Worm (Caenorhabditis elegans) whole organism, L4 larva: ENCODE data around the gene C34F11.1.

Source experiments
- T20F7.1 ChIP-seq: fragments of 200-800 bp; sonication (Bioruptor generic); optimal IDR thresholded peaks from 2 replicates; lab custom pipeline; 2018; ENCODE audit warnings: mild to moderate bottlenecking, missing genetic modification characterization, missing compliant biosample characterization
- Y75B8A.6 ChIP-seq: fragments of 200-800 bp; sonication (Bioruptor generic); IDR thresholded peaks from 2 replicates; pipeline ENCODE4 v1.3.6; 2022; ENCODE audit warnings: missing genetic modification reagents, missing genetic modification characterization, missing compliant biosample characterization
- ZK546.5 ChIP-seq, 2 experiments: sonication (generic microtip); optimal IDR thresholded peaks; 2 replicates each; lab custom pipeline; 2017; ENCODE audit warnings: missing biosample characterization in 2 of 2, missing genetic modification characterization in 2 of 2
- aha-1 ChIP-seq: fragments of 150-350 bp; peaks from one replicate; lab custom pipeline; 2014; ENCODE audit warnings: missing biosample characterization, missing genetic modification characterization
- arid-1 ChIP-seq: fragments of 200-800 bp; sonication (Bioruptor generic); conservative IDR thresholded peaks from 2 replicates; pipeline ENCODE4 v1.3.6; 2022; ENCODE audit warnings: missing genetic modification reagents, missing genetic modification characterization, missing compliant biosample characterization
- attf-4 ChIP-seq: sonication (generic microtip); optimal IDR thresholded peaks from 3 replicates; lab custom pipeline; 2017; ENCODE audit warnings: missing biosample characterization, missing genetic modification characterization
- ceh-28 ChIP-seq: fragments of 150-350 bp; optimal IDR thresholded peaks from 2 replicates; lab custom pipeline; 2014; ENCODE audit warnings: missing biosample characterization, missing genetic modification reagents, missing genetic modification characterization
- ceh-32 ChIP-seq: sonication (generic microtip); optimal IDR thresholded peaks from 2 replicates; lab custom pipeline; 2016; ENCODE audit warnings: mild to moderate bottlenecking, missing genetic modification characterization, missing compliant biosample characterization; ENCODE audit not compliant: poor library complexity
- ces-1 ChIP-seq: fragments of 150-350 bp; sonication (generic microtip); optimal IDR thresholded peaks from 4 replicates; lab custom pipeline; 2014; ENCODE audit warnings: missing biosample characterization, missing genetic modification reagents, missing genetic modification characterization
- ctbp-1 ChIP-seq: fragments of 200-800 bp; sonication (Bioruptor generic); IDR thresholded peaks from 2 replicates; pipeline ENCODE4 v1.3.6; 2022; ENCODE audit warnings: missing genetic modification reagents, missing genetic modification characterization, missing compliant biosample characterization
- daf-16 ChIP-seq, 3 experiments: sonication (generic microtip); optimal IDR thresholded peaks; 2 replicates each; lab custom pipeline; 2016 to 2017; ENCODE audit warnings: missing genetic modification characterization in 3 of 3, missing genetic modification reagents in 3 of 3, mild to moderate bottlenecking in 2 of 3, missing compliant biosample characterization in 2 of 3, missing biosample characterization in 1 of 3, moderate library complexity in 1 of 3
- dmd-6 ChIP-seq: fragments of 200-800 bp; sonication (Bioruptor generic); IDR thresholded peaks from 2 replicates; pipeline ENCODE4 v1.3.6; 2022; ENCODE audit warnings: missing genetic modification reagents, missing genetic modification characterization, missing compliant biosample characterization
- dmd-8 ChIP-seq: fragments of 200-800 bp; sonication (Bioruptor generic); IDR thresholded peaks from 2 replicates; pipeline ENCODE4 v1.3.6; 2022; ENCODE audit warnings: missing genetic modification characterization, missing compliant biosample characterization
- dpl-1 ChIP-seq: fragments of 150-350 bp; optimal IDR thresholded peaks from 2 replicates; lab custom pipeline; 2014; ENCODE audit warnings: missing biosample characterization, missing genetic modification reagents, missing genetic modification characterization
- duxl-1 ChIP-seq: sonication (generic microtip); optimal IDR thresholded peaks from 2 replicates; lab custom pipeline; 2016; ENCODE audit warnings: mild to moderate bottlenecking, missing genetic modification characterization, moderate library complexity, missing compliant biosample characterization; ENCODE audit not compliant: poor library complexity
- dve-1 ChIP-seq: sonication (generic microtip); optimal IDR thresholded peaks from 2 replicates; lab custom pipeline; 2017; ENCODE audit warnings: antibody characterized with exemption, mild to moderate bottlenecking, missing genetic modification characterization, missing compliant biosample characterization; ENCODE audit not compliant: insufficient read depth
- egl-43 ChIP-seq: fragments of 200-800 bp; sonication (Bioruptor generic); IDR thresholded peaks from 2 replicates; pipeline ENCODE4 v1.3.6; 2022; ENCODE audit warnings: missing genetic modification reagents, missing genetic modification characterization, missing compliant biosample characterization
- hlh-11 ChIP-seq: fragments of 200-800 bp; sonication (Bioruptor generic); optimal IDR thresholded peaks from 2 replicates; lab custom pipeline; 2018; ENCODE audit warnings: mild to moderate bottlenecking, missing genetic modification characterization, missing compliant biosample characterization
- hmg-1.1 ChIP-seq: fragments of 200-800 bp; sonication (Bioruptor generic); IDR thresholded peaks from 2 replicates; pipeline ENCODE4 v1.3.6; 2022; ENCODE audit warnings: missing genetic modification reagents, missing genetic modification characterization, missing compliant biosample characterization
- lsy-2 ChIP-seq, 2 experiments: fragments of 150-350 bp in 1 of 2; sonication (generic microtip) in 1 of 2; optimal IDR thresholded peaks; 2 replicates each; lab custom pipeline; 2014 to 2017; ENCODE audit warnings: missing biosample characterization in 2 of 2, missing genetic modification characterization in 2 of 2
- madf-9 ChIP-seq: fragments of 200-800 bp; sonication (Bioruptor generic); conservative IDR thresholded peaks from 2 replicates; pipeline ENCODE4 v1.3.6; 2022; ENCODE audit warnings: missing genetic modification reagents, missing genetic modification characterization, missing compliant biosample characterization
- mdl-1 ChIP-seq, 2 experiments: fragments of 150-350 bp in 1 of 2; sonication (generic microtip) in 1 of 2; optimal IDR thresholded peaks; 2 replicates each; lab custom pipeline; 2014 to 2017; ENCODE audit warnings: missing biosample characterization in 2 of 2, missing genetic modification characterization in 2 of 2
- mep-1 ChIP-seq: fragments of 150-350 bp; sonication (generic microtip); optimal IDR thresholded peaks from 3 replicates; lab custom pipeline; 2014; ENCODE audit warnings: missing biosample characterization, missing genetic modification characterization
- mes-2 ChIP-seq: sonication (generic microtip); optimal IDR thresholded peaks from 2 replicates; lab custom pipeline; 2016; ENCODE audit warnings: missing genotype, mild to moderate bottlenecking, missing genetic modification characterization, missing compliant biosample characterization; ENCODE audit not compliant: poor library complexity, severe bottlenecking
- mxl-2 ChIP-seq: fragments of 200-800 bp; sonication (Bioruptor generic); conservative IDR thresholded peaks from 2 replicates; pipeline ENCODE4 v1.3.6; 2022; ENCODE audit warnings: missing genetic modification reagents, missing genetic modification characterization, missing compliant biosample characterization
- mxl-3 ChIP-seq: fragments of 200-800 bp; sonication (Bioruptor generic); optimal IDR thresholded peaks from 2 replicates; lab custom pipeline; 2018; ENCODE audit warnings: mild to moderate bottlenecking, missing genetic modification characterization, missing compliant biosample characterization
- nhr-11 ChIP-seq: fragments of 150-350 bp; optimal IDR thresholded peaks from 2 replicates; lab custom pipeline; 2014; ENCODE audit warnings: missing biosample characterization, missing genetic modification characterization
- nhr-28 ChIP-seq: fragments of 150-350 bp; optimal IDR thresholded peaks from 2 replicates; lab custom pipeline; 2014; ENCODE audit warnings: missing biosample characterization, missing genetic modification characterization
- pha-4 ChIP-seq, 2 experiments: fragments of 150-350 bp in 1 of 2; fragments of 200-800 bp in 1 of 2; sonication (Bioruptor generic) in 1 of 2; IDR thresholded peaks in 1 of 2; optimal IDR thresholded peaks in 1 of 2; 2 replicates each; pipeline versions ENCODE4 v1.3.6 to Lab custom; 2014 to 2022; ENCODE audit warnings: missing genetic modification characterization in 2 of 2, missing genetic modification reagents in 2 of 2, missing biosample characterization in 1 of 2, missing compliant biosample characterization in 1 of 2
- php-3 ChIP-seq: fragments of 200-800 bp; sonication (Bioruptor generic); IDR thresholded peaks from 2 replicates; pipeline ENCODE4 v1.3.6; 2022; ENCODE audit warnings: missing genetic modification reagents, missing genetic modification characterization, missing compliant biosample characterization
- rbr-2 ChIP-seq: sonication (generic microtip); optimal IDR thresholded peaks from 2 replicates; lab custom pipeline; 2016; ENCODE audit warnings: missing genotype, missing genetic modification characterization, missing compliant biosample characterization
- unc-130 ChIP-seq: sonication (generic microtip); optimal IDR thresholded peaks from 2 replicates; lab custom pipeline; 2016; ENCODE audit warnings: missing genetic modification reagents, missing genetic modification characterization, missing compliant biosample characterization
- unc-62 ChIP-seq, 3 experiments: fragments of 150-350 bp in 1 of 3; sonication (generic microtip); optimal IDR thresholded peaks in 2 of 3; peaks in 1 of 3; 1 replicate in 1 of 3; 2 replicates in 2 of 3; lab custom pipeline; 2014 to 2017; ENCODE audit warnings: missing biosample characterization in 3 of 3, missing genetic modification characterization in 3 of 3, missing genetic modification reagents in 3 of 3, missing genotype in 1 of 3
- zfp-3 ChIP-seq: fragments of 200-800 bp; sonication (Bioruptor generic); conservative IDR thresholded peaks from 2 replicates; pipeline ENCODE4 v1.3.6; 2022; ENCODE audit warnings: missing genetic modification reagents, missing genetic modification characterization, missing compliant biosample characterization

The C34F11.1 gene

DNA sequence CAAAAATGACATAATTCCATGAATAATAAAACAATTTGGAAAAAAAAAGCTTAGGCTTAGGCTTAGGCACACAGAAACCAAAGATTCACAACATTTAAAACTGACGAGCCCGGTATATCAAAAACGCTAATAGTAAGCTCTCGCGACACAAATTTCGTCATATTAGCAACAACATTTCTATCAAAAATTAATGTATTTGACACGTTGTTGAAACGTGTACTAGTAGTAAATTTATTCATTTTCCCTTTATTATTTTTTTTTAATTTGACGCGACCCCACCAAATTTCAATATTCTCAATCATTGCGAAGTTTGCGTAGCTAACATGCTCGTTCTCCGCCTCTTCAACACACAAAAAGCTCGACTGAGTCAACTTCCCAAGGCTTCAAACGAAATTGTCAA is 805 bp upstream of the C34F11.1 start, which contains the start of gene C34F11.2:
Gene C34F11.2 (plus strand): TSS at position 301 of the 400 bp plus-strand sequence.
- TF ChIP-seq php-3 (GFP tag; lab: Robert Waterston, UW) (no peak), dpl-1 (no peak), pha-4 (GFP tag; IDR thresholded peaks at IDR 0.05; lab: Robert Waterston, UW) (no peak), pha-4 (tag; optimal IDR thresholded peaks at IDR 0.05; lab: Kevin White, UChicago) (no peak), zfp-3 (GFP tag; lab: Robert Waterston, UW) (no peak), aha-1 (tag; lab: Kevin White, UChicago) (peak; percentile 90)
- TF ChIP-seq, all 104 proteins: peak for 1

DNA sequence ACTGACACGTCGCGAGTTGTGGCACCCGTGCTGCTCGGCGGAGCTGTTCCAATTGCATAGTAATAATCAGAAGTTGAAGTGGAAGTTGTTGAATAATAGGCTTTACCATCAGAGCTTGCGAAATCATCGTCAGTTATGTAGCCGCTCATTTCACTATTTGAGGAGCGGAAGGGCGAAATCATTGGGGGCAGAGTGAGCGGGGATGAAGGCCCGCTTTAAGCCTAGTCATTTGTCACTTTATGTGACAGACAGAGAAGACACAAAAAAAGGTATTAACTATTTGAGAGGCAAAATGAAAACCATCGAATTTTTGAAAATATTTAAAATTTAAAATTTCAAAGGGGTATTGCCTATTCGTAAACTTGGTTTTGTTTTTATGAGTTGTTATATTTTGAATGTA is 5.6 kb downstream of the C34F11.1 start:
- TF ChIP-seq mxl-2 (no peak), aha-1 (tag; lab: Kevin White, UChicago) (peak; percentile 39)
- TF ChIP-seq, all 104 proteins: peak for 1

DNA sequence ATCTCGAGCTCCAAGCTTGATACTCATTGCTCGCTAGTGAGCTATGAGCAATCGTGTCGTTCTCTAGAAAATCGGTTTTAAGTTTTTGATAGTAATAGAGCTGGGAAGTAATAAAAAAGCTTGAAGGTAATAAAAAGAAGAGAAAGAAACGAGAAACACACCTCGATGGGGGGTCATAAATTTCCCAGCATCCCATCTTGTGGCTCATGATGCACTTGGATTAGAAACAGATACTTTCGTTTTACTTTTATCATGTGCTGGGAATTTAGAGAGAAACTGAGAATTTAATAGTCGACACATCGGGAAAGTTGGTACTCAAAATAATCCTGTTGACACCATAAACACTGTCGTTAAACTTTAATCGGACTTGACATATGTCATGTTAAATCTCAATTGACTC is 7.9 kb downstream of the C34F11.1 start:
- TF ChIP-seq ctbp-1 (GFP tag; lab: Robert Waterston, UW) (no peak), unc-62 (GFP tag; optimal IDR thresholded peaks at IDR 0.05 in 1 of 2; lab: Kevin White, UChicago) (peak in 1 of 2 experiments; percentile 58), unc-62 (tag; optimal IDR thresholded peaks at IDR 0.05; lab: Kevin White, UChicago) (no peak), arid-1 (GFP tag; lab: Robert Waterston, UW) (no peak), nhr-11 (no peak)
- TF ChIP-seq, all 104 proteins: peak for 1

DNA sequence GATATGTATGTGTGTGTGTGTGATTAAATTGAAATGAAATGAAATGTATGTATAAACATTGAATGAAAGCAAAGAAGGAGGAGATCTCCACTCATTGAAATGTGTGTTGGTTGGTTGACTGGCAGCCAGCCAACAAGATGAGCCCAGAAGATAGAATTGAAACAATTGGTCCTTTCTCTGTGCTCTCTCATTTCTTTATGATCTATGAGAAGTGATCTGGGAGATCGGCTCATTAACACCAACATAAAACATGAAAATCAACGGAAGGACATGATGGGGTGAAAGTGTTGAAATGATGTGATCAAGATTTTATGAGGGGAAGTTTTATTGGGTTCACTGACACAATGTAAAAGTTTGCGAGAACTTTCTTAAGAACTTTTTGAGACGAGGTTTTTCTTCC is 10.1 kb downstream of the C34F11.1 start:
- TF ChIP-seq attf-4 (tag; lab: Kevin White, UChicago) (no peak), nhr-11 (peak; percentile 9), ZK546.5 (tag; optimal IDR thresholded peaks at IDR 0.05; lab: Kevin White, UChicago) (no peak), aha-1 (tag; lab: Kevin White, UChicago) (peak; percentile 46), unc-130 (GFP tag; lab: Kevin White, UChicago) (no peak)

DNA sequence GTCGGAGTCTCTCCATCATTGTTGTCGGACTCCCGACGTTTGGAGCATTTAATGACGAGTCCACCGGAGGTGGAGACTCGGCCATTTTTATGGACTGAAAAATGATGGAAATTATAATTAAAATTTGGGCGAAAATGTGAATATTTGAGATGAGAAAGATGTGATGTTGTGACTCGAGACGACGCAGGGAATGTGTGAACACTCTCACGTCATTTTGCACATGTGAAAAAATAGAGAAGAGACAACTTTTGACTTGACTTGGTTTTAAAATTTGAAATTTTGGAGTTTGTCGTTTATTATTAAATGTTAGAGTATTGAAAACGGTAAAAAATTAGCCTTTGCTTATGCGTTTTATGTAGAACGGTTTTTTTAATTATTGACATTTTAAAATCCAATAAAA is 12.5 kb downstream of the C34F11.1 start, which contains the start of gene dsh-1:
Gene dsh-1 (minus strand): TSS at position 101 of the 400 bp plus-strand sequence.
- no peak for TF ChIP-seq duxl-1
- TF ChIP-seq, all 104 proteins: peak for 0

DNA sequence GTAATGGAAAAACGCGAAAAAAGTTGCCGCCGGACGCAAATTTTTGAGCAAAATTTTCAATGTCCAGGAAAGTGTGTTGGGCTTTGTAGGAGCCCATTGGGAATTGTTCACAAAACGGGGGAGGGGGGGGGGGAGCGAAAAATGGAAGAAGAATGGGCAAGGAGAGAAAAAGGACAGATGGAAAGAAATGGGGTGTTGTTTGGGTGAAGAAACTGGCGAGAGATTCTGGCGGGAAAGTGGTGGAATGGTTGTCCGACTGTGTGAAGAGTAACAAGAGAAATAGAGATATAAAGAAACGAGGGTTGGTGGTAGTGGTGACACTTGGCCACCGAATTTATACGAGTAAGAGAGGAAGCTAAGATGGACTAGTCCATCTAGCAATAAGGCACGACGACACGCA is 13.5 kb downstream of the C34F11.1 start:
- TF ChIP-seq ceh-32 (no peak), Y75B8A.6 (GFP tag; lab: Robert Waterston, UW) (no peak), mxl-3 (no peak), madf-9 (GFP tag; lab: Robert Waterston, UW) (no peak), aha-1 (tag; lab: Kevin White, UChicago) (no peak), hlh-11 (tag; lab: Kevin White, UChicago) (no peak)

DNA sequence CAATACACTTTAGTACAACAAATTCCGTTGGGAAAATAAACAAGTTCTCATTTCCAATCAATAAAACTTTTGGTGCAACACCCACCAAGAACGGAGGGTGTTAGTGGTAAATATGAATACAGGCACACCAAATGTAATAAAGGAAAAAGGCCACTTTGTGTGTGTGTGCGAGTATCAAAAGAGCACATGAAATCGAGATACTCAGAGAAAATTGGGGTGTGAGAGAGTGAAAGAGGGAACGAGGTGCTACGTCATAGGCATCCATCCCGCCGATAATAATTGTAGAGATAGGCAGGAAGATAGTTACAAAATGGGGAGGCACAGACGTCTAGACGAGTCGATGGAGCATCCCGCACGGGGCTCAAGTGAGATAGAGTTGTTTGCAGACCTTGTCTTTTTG is 15.0 kb downstream of the C34F11.1 start:
- TF ChIP-seq daf-16 (GFP tag; optimal IDR thresholded peaks at IDR 0.05; lab: Kevin White, UChicago) (no peak), daf-16 (tag; optimal IDR thresholded peaks at IDR 0.05; lab: Kevin White, UChicago) (peak; percentile 74), ces-1 (GFP tag; lab: Kevin White, UChicago) (no peak), rbr-2 (tag; lab: Kevin White, UChicago) (peak; percentile 2), hmg-1.1 (GFP tag; lab: Robert Waterston, UW) (0 out of 2 replicates have a peak, but pooled peaks have one; percentile 10), lsy-2 (tag; optimal IDR thresholded peaks at IDR 0.05; lab: Kevin White, UChicago) (peak in 1 of 2 experiments; percentile 1), mep-1 (tag; lab: Kevin White, UChicago) (peak; percentile 20), dmd-6 (peak; percentile 61), unc-62 (GFP tag; optimal IDR thresholded peaks at IDR 0.05 in 1 of 2; lab: Kevin White, UChicago) (peak in 1 of 2 experiments; percentile 42), unc-62 (tag; optimal IDR thresholded peaks at IDR 0.05; lab: Kevin White, UChicago) (no peak), aha-1 (tag; lab: Kevin White, UChicago) (peak; percentile 84), mes-2 (tag; lab: Kevin White, UChicago) (peak; percentile 36), ceh-28 (tag; lab: Kevin White, UChicago) (no peak), pha-4 (GFP tag; IDR thresholded peaks at IDR 0.05; lab: Robert Waterston, UW) (no peak), pha-4 (tag; optimal IDR thresholded peaks at IDR 0.05; lab: Kevin White, UChicago) (no peak), T20F7.1 (GFP tag; lab: Kevin White, UChicago) (no peak), dve-1 (tag; lab: Kevin White, UChicago) (peak; percentile 63), mdl-1 (tag; optimal IDR thresholded peaks at IDR 0.05; lab: Kevin White, UChicago) (peak in 1 of 2 experiments; percentile 34), dmd-8 (GFP tag; lab: Robert Waterston, UW) (no peak), hlh-11 (tag; lab: Kevin White, UChicago) (peak; percentile 77), nhr-28 (tag; lab: Kevin White, UChicago) (peak; percentile 64), egl-43 (no peak)
